Fruit fly (Drosophila melanogaster) whole organism, pupa: ENCODE data around the gene CG13894.

Source experiments
- CG10348 ChIP-seq: fragments of 200-800 bp; sonication (Bioruptor generic); IDR thresholded peaks from 2 replicates; pipeline ENCODE4 v1.3.6; 2022; ENCODE audit warnings: missing biosample characterization, missing genetic modification characterization
- CG12605 ChIP-seq: fragments of 200-800 bp; sonication (Bioruptor generic); IDR thresholded peaks from 2 replicates; pipeline ENCODE4 v1.3.6; 2022; ENCODE audit warnings: missing biosample characterization, missing genetic modification characterization
- CG13204 ChIP-seq: fragments of 200-800 bp; sonication (Bioruptor generic); optimal IDR thresholded peaks from 2 replicates; lab custom pipeline; 2018; ENCODE audit warnings: missing biosample characterization, mild to moderate bottlenecking, missing genetic modification characterization, moderate library complexity
- CG14655 ChIP-seq: fragments of 200-800 bp; sonication (Bioruptor generic); optimal IDR thresholded peaks from 3 replicates; lab custom pipeline; 2017; ENCODE audit warnings: mild to moderate bottlenecking, missing biosample characterization, missing genetic modification reagents, missing genetic modification characterization
- CG15710 ChIP-seq: fragments of 200-800 bp; sonication (Bioruptor generic); optimal IDR thresholded peaks from 2 replicates; lab custom pipeline; 2018; ENCODE audit warnings: missing biosample characterization, mild to moderate bottlenecking, missing genetic modification characterization, moderate library complexity
- CG17806 ChIP-seq: fragments of 200-800 bp; sonication (Bioruptor generic); optimal IDR thresholded peaks from 2 replicates; lab custom pipeline; 2018; ENCODE audit warnings: missing biosample characterization, mild to moderate bottlenecking, missing genetic modification characterization, moderate library complexity
- CG32121 ChIP-seq: fragments of 200-800 bp; sonication (Bioruptor generic); IDR thresholded peaks from 2 replicates; pipeline ENCODE4 v1.3.6; 2022; ENCODE audit warnings: missing biosample characterization, missing genetic modification characterization
- CG34367 ChIP-seq: fragments of 200-800 bp; sonication (Bioruptor generic); optimal IDR thresholded peaks from 2 replicates; lab custom pipeline; 2018; ENCODE audit warnings: missing biosample characterization, mild to moderate bottlenecking, missing genetic modification characterization
- CG4496 ChIP-seq: fragments of 200-800 bp; sonication (Bioruptor generic); IDR thresholded peaks from 3 replicates; pipeline ENCODE4 v1.3.6; 2022; ENCODE audit warnings: missing biosample characterization, missing genetic modification characterization
- CG8159 ChIP-seq: fragments of 200-800 bp; sonication (Bioruptor generic); optimal IDR thresholded peaks from 3 replicates; lab custom pipeline; 2018; ENCODE audit warnings: missing biosample characterization, mild to moderate bottlenecking, missing genetic modification characterization, moderate library complexity
- CG8301 ChIP-seq: fragments of 200-800 bp; sonication (Bioruptor generic); optimal IDR thresholded peaks from 2 replicates; lab custom pipeline; 2018; ENCODE audit warnings: missing biosample characterization, mild to moderate bottlenecking, missing genetic modification characterization
- CG9948 ChIP-seq: fragments of 200-800 bp; sonication (Bioruptor generic); optimal IDR thresholded peaks from 2 replicates; lab custom pipeline; 2018; ENCODE audit warnings: missing biosample characterization, mild to moderate bottlenecking, missing genetic modification characterization, moderate library complexity
- D1 ChIP-seq: fragments of 200-800 bp; sonication (Bioruptor generic); optimal IDR thresholded peaks from 2 replicates; lab custom pipeline; 2018; ENCODE audit warnings: missing biosample characterization, mild to moderate bottlenecking, missing genetic modification characterization, moderate library complexity
- EcR ChIP-seq: fragments of 200-800 bp; sonication (Bioruptor generic); optimal IDR thresholded peaks from 3 replicates; lab custom pipeline; 2019; ENCODE audit warnings: missing biosample characterization, missing genetic modification characterization, mild to moderate bottlenecking, moderate library complexity, missing genetic modification reagents
- Ets98B ChIP-seq: fragments of 200-800 bp; sonication (Bioruptor generic); IDR thresholded peaks from 2 replicates; pipeline ENCODE4 v1.3.6; 2022; ENCODE audit warnings: missing biosample characterization, missing genetic modification characterization
- Pif1A ChIP-seq: fragments of 200-800 bp; sonication (Bioruptor generic); optimal IDR thresholded peaks from 3 replicates; lab custom pipeline; 2016; ENCODE audit warnings: missing biosample characterization, missing genetic modification characterization
- Pif1B ChIP-seq: fragments of 200-800 bp; sonication (Bioruptor generic); optimal IDR thresholded peaks from 3 replicates; lab custom pipeline; 2016; ENCODE audit warnings: missing biosample characterization, missing genetic modification characterization
- Snoo ChIP-seq: fragments of 200-800 bp; sonication (Bioruptor generic); optimal IDR thresholded peaks from 3 replicates; lab custom pipeline; 2017; ENCODE audit warnings: missing biosample characterization, mild to moderate bottlenecking, missing genetic modification characterization, inconsistent platforms
- fd96Ca ChIP-seq: fragments of 200-800 bp; sonication (Bioruptor generic); IDR thresholded peaks from 3 replicates; pipeline ENCODE4 v1.3.6; 2022; ENCODE audit warnings: missing biosample characterization, missing genetic modification characterization
- gl ChIP-seq: fragments of 200-800 bp; sonication (Bioruptor generic); optimal IDR thresholded peaks from 2 replicates; lab custom pipeline; 2018; ENCODE audit warnings: missing biosample characterization, mild to moderate bottlenecking, missing genetic modification characterization
- rn ChIP-seq: fragments of 200-800 bp; sonication (Bioruptor generic); IDR thresholded peaks from 2 replicates; pipeline ENCODE4 v1.3.6; 2022; ENCODE audit warnings: missing biosample characterization, missing genetic modification characterization

Gene CG13894

dm6 chr3L:735315-735714, 36.4 kb upstream of the CG13894 start:
- TF ChIP-seq rn (GFP tag; lab: Robert Waterston, UW), result no peak
- no peak for TF ChIP-seq CG9948 (tag; lab: Kevin White, UChicago)
- TF ChIP-seq Pif1A (GFP tag; lab: Kevin White, UChicago), result no peak
- TF ChIP-seq CG14655 (GFP tag; lab: Kevin White, UChicago), result no peak
- TF ChIP-seq Snoo (tag; lab: Kevin White, UChicago), result no peak
- TF ChIP-seq CG8159, result no peak
- TF ChIP-seq D1 (tag; lab: Kevin White, UChicago), result no peak
- TF ChIP-seq CG10348 (GFP tag; lab: Robert Waterston, UW), result no peak
- TF ChIP-seq CG13204, result no peak
- TF ChIP-seq CG32121 (GFP tag; lab: Robert Waterston, UW), result no peak
- TF ChIP-seq CG12605, result no peak
- TF ChIP-seq CG15710 (tag; lab: Kevin White, UChicago), result no peak
- TF ChIP-seq CG17806 (tag; lab: Kevin White, UChicago), result no peak
- TF ChIP-seq EcR (GFP tag; lab: Kevin White, UChicago), result no peak
- TF ChIP-seq fd96Ca (GFP tag; lab: Robert Waterston, UW), result no peak
- no peak for TF ChIP-seq CG8301
- no peak for TF ChIP-seq CG34367 (tag; lab: Kevin White, UChicago)

dm6 chr3L:733845-734697, 35.1 kb upstream of the CG13894 start:
- peak; percentile 23 for TF ChIP-seq gl
- no peak for TF ChIP-seq CG32121 (GFP tag; lab: Robert Waterston, UW)
- TF ChIP-seq Pif1B (GFP tag; lab: Kevin White, UChicago), result peak; percentile 66
- peak; percentile 24; the same call in 1 of the 3 replicates for TF ChIP-seq CG4496 (GFP tag; lab: Robert Waterston, UW)
- TF ChIP-seq fd96Ca (GFP tag; lab: Robert Waterston, UW), result no peak; the same call in 2 of the 3 replicates
- peak; percentile 36; the same call in 1 of the 2 replicates for TF ChIP-seq CG12605
- peak; percentile 77 for TF ChIP-seq CG34367 (tag; lab: Kevin White, UChicago)
- peak; percentile 19 for TF ChIP-seq D1 (tag; lab: Kevin White, UChicago)
- no peak for TF ChIP-seq rn (GFP tag; lab: Robert Waterston, UW)
- peak; percentile 76 for TF ChIP-seq EcR (GFP tag; lab: Kevin White, UChicago)
- TF ChIP-seq Ets98B (GFP tag; lab: Robert Waterston, UW), result no peak
- peak; percentile 72 for TF ChIP-seq CG9948 (tag; lab: Kevin White, UChicago)
- TF ChIP-seq CG14655 (GFP tag; lab: Kevin White, UChicago), result peak; percentile 87
- no peak for TF ChIP-seq Snoo (tag; lab: Kevin White, UChicago)
- peak; percentile 85 for TF ChIP-seq CG8159
- peak; percentile 72 for TF ChIP-seq CG8301
- TF ChIP-seq CG17806 (tag; lab: Kevin White, UChicago), result peak; percentile 63
- 0 out of 2 replicates have a peak, but pooled peaks have one; percentile 5 for TF ChIP-seq CG10348 (GFP tag; lab: Robert Waterston, UW)
- TF ChIP-seq CG13204, result peak; percentile 40
- peak; percentile 54 for TF ChIP-seq Pif1A (GFP tag; lab: Kevin White, UChicago)
- peak; percentile 89 for TF ChIP-seq CG15710 (tag; lab: Kevin White, UChicago)

dm6 chr3L:733174-733829, 34.4 kb upstream of the CG13894 start:
- TF ChIP-seq fd96Ca (GFP tag; lab: Robert Waterston, UW) (no peak), CG34367 (tag; lab: Kevin White, UChicago) (no peak), CG10348 (GFP tag; lab: Robert Waterston, UW) (no peak), EcR (GFP tag; lab: Kevin White, UChicago) (peak; percentile 83), CG8159 (no peak)
- TF ChIP-seq, all 21 proteins: peak for 1

dm6 chr3L:732290-732954, 33.5 kb upstream of the CG13894 start:
- no peak for TF ChIP-seq gl
- TF ChIP-seq CG13204, result no peak
- TF ChIP-seq CG4496 (GFP tag; lab: Robert Waterston, UW), result 0 out of 3 replicates have a peak, but pooled peaks have one; percentile 21
- peak; percentile 35; the same call in 1 of the 2 replicates for TF ChIP-seq CG12605
- TF ChIP-seq CG10348 (GFP tag; lab: Robert Waterston, UW), result no peak
- no peak for TF ChIP-seq CG14655 (GFP tag; lab: Kevin White, UChicago)
- TF ChIP-seq CG17806 (tag; lab: Kevin White, UChicago), result no peak
- TF ChIP-seq fd96Ca (GFP tag; lab: Robert Waterston, UW), result no peak
- TF ChIP-seq Snoo (tag; lab: Kevin White, UChicago), result no peak
- no peak for TF ChIP-seq CG9948 (tag; lab: Kevin White, UChicago)
- TF ChIP-seq rn (GFP tag; lab: Robert Waterston, UW), result no peak
- peak; percentile 42 for TF ChIP-seq EcR (GFP tag; lab: Kevin White, UChicago)
- TF ChIP-seq Pif1B (GFP tag; lab: Kevin White, UChicago), result no peak
- no peak for TF ChIP-seq CG8159
- no peak for TF ChIP-seq CG34367 (tag; lab: Kevin White, UChicago)
- no peak for TF ChIP-seq CG8301
- TF ChIP-seq CG32121 (GFP tag; lab: Robert Waterston, UW), result no peak
